Fruit fly (Drosophila melanogaster): Measurements from ENCODE around the gene CG15534.

The CG15534 gene

dm6 chr3R:30474667-30475213 is 42.9 kb downstream of the CG15534 start:
- TF ChIP-seq lola (GFP tag; optimal IDR thresholded peaks at IDR 0.05) (no peak), foxo (GFP tag; optimal IDR thresholded peaks at IDR 0.05) (no peak), HLH106 (tag; optimal IDR thresholded peaks at IDR 0.05) (no peak), br (GFP tag; optimal IDR thresholded peaks at IDR 0.05) (no peak), N (GFP tag; optimal IDR thresholded peaks at IDR 0.05) (no peak), GATAd (GFP tag; optimal IDR thresholded peaks at IDR 0.05) (no peak), h (GFP tag; optimal IDR thresholded peaks at IDR 0.05) (no peak), psq (GFP tag; optimal IDR thresholded peaks at IDR 0.05) (no peak), CrebA (GFP tag; optimal IDR thresholded peaks at IDR 0.05; ENCODE audit: borderline replicate concordance) (no peak), brk (GFP tag; optimal IDR thresholded peaks at IDR 0.05) (no peak), Dfd (GFP tag; optimal IDR thresholded peaks at IDR 0.05) (no peak), Mio (GFP tag; optimal IDR thresholded peaks at IDR 0.05) (no peak), dsf (GFP tag; optimal IDR thresholded peaks at IDR 0.05; ENCODE audit: borderline replicate concordance) (no peak), OdsH (GFP tag; optimal IDR thresholded peaks at IDR 0.05) (no peak)

dm6 chr3R:30475910-30476309 is 44.0 kb downstream of the CG15534 start:
- TF ChIP-seq CrebA (GFP tag; optimal IDR thresholded peaks at IDR 0.05; ENCODE audit: borderline replicate concordance) (no peak), Mio (GFP tag; optimal IDR thresholded peaks at IDR 0.05) (no peak), jim (GFP tag; optimal IDR thresholded peaks at IDR 0.05) (no peak), Sp1 (GFP tag; optimal IDR thresholded peaks at IDR 0.05) (no peak), sage (GFP tag; optimal IDR thresholded peaks at IDR 0.05) (no peak)

- TF ChIP-seq woc (GFP tag; optimal IDR thresholded peaks at IDR 0.05): no peak
- TF ChIP-seq fru (GFP tag; optimal IDR thresholded peaks at IDR 0.05): no peak
- no peak for TF ChIP-seq brk (GFP tag; optimal IDR thresholded peaks at IDR 0.05)
- no peak for TF ChIP-seq dsf (GFP tag; optimal IDR thresholded peaks at IDR 0.05; ENCODE audit: borderline replicate concordance)
- TF ChIP-seq GATAd (GFP tag; optimal IDR thresholded peaks at IDR 0.05): no peak
- TF ChIP-seq Vsx2 (GFP tag; optimal IDR thresholded peaks at IDR 0.05; ENCODE audit: partially characterized antibody): no peak
These were observed 44.5 kb downstream of the CG15534 start, which contains the start of gene spdo for dm6 chr3R:30476367-30476766. TSS of gene spdo (plus strand) at chr3R:30476684.

All from whole organism, wandering third instar larva.